Worm (Caenorhabditis elegans): ENCODE data around the gene Y49F6B.6.

Gene Y49F6B.6

DNA sequence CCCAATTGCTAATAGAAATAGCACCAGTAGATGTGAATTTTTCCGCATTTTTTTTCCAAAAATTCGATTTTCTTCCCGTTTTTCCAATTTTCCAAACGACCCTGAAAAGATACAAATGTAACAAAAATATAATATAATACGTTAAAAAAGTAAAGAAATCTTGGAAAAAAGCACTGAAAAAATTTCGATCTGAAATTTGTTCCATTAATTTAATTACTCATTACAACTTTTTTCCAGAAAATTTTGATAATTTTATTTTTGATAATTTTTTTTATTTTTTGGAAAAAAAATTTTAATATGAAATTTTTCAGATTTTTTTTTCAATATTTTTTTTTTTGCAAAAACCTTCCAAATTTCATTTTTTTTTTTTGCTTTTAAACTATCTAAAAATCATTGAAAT lies 36.5 kb upstream of the Y49F6B.6 start, which contains the start of gene skpo-2:
TSS of gene skpo-2 (minus strand) at position 101 of the 400 bp plus-strand sequence.
- no peak for TF ChIP-seq cnd-1 (tag; optimal IDR thresholded peaks at IDR 0.05)
- no peak for TF ChIP-seq zip-8 (tag; optimal IDR thresholded peaks at IDR 0.05)
- no peak for TF ChIP-seq bed-3 (GFP tag; optimal IDR thresholded peaks at IDR 0.05)
- TF ChIP-seq ceh-83 (GFP tag; optimal IDR thresholded peaks at IDR 0.05), result no peak
- TF ChIP-seq pha-4 (tag; optimal IDR thresholded peaks at IDR 0.05), result no peak
- TF ChIP-seq mep-1 (tag; optimal IDR thresholded peaks at IDR 0.05), result no peak
- TF ChIP-seq nhr-237 (tag; optimal IDR thresholded peaks at IDR 0.05), result no peak
- no peak for TF ChIP-seq tbx-8 (GFP tag; optimal IDR thresholded peaks at IDR 0.05)
- no peak for TF ChIP-seq lin-32 (GFP tag; optimal IDR thresholded peaks at IDR 0.05)
- no peak for TF ChIP-seq ham-2 (GFP tag; optimal IDR thresholded peaks at IDR 0.05)
- TF ChIP-seq lin-13 (tag; optimal IDR thresholded peaks at IDR 0.05), result no peak
- no peak for TF ChIP-seq lsy-2 (tag; optimal IDR thresholded peaks at IDR 0.05)
- TF ChIP-seq drap-1 (GFP tag; optimal IDR thresholded peaks at IDR 0.05), result no peak
- no peak for TF ChIP-seq snpc-4 (tag; optimal IDR thresholded peaks at IDR 0.05)
- no peak for TF ChIP-seq unc-39 (tag; optimal IDR thresholded peaks at IDR 0.05)
- TF ChIP-seq elt-1 (tag; optimal IDR thresholded peaks at IDR 0.05; ENCODE audit: borderline replicate concordance, insufficient read depth), result no peak

DNA sequence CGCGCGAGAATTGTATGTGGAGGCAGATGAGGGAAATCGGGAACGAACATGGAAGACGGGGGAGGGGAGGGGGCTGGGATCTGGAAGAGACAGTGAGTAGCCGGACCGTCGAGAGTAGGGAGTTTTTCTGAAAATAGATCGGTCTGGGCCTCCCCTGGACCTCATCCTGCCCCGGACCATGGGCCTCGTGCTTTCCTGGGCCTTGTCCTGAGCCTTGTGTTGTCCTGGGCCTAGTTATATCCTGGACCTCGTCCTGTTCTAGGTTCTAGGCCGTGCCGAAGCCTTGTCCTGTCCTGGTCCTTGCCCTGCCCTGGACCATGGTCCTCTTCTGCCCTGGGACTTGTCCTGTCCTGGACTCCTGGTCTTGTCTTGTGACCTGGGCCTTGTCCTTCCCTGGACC lies 35.5 kb upstream of the Y49F6B.6 start:
- TF ChIP-seq mep-1 (tag; optimal IDR thresholded peaks at IDR 0.05), result no peak
- peak; percentile 33 for TF ChIP-seq ceh-83 (GFP tag; optimal IDR thresholded peaks at IDR 0.05)
- TF ChIP-seq zip-8 (tag; optimal IDR thresholded peaks at IDR 0.05), result no peak
- no peak for TF ChIP-seq drap-1 (GFP tag; optimal IDR thresholded peaks at IDR 0.05)
- TF ChIP-seq lin-32 (GFP tag; optimal IDR thresholded peaks at IDR 0.05), result no peak
- TF ChIP-seq ces-1 (GFP tag; optimal IDR thresholded peaks at IDR 0.05), result no peak

ce11 chrII:3438280-3438679 lies 34.6 kb upstream of the Y49F6B.6 start:
- TF ChIP-seq nhr-76 (tag; optimal IDR thresholded peaks at IDR 0.05), result no peak
- peak; percentile 90 for TF ChIP-seq blmp-1 (tag; optimal IDR thresholded peaks at IDR 0.05)

DNA sequence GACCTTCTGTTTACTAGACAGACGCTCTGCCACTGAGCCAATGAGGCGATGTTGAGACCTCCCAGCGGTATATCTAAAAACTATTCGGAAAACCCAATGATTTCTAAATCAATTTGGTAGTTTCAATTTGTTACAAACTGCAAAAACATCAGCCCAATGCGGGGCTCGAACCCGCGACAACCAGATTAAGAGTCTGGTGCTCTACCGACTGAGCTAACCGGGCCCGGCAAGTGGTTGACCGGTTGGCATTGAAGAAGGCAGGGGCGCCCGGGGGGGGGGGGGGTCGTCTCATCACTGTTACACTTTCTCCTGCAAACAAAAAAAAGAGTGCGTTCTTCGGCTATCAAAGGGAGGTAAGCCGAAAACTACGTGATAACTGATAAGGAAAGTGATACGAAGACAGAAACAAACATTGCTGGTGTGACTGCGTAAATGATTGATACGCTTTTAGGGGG lies 33.6 kb upstream of the Y49F6B.6 start:
- TF ChIP-seq ham-2 (GFP tag; optimal IDR thresholded peaks at IDR 0.05), result peak; percentile 68
- peak; percentile 65 for TF ChIP-seq lin-32 (GFP tag; optimal IDR thresholded peaks at IDR 0.05)
- peak; percentile 55 for TF ChIP-seq sem-2 (GFP tag; optimal IDR thresholded peaks at IDR 0.05)
- no peak for TF ChIP-seq nhr-76 (tag; optimal IDR thresholded peaks at IDR 0.05)
- TF ChIP-seq cnd-1 (tag; optimal IDR thresholded peaks at IDR 0.05), result peak; percentile 66
- peak; percentile 33 for TF ChIP-seq bed-3 (GFP tag; optimal IDR thresholded peaks at IDR 0.05)
- TF ChIP-seq sptf-1 (tag; optimal IDR thresholded peaks at IDR 0.05), result peak; percentile 71
- no peak for TF ChIP-seq lin-13 (tag; optimal IDR thresholded peaks at IDR 0.05)
- TF ChIP-seq flh-1 (GFP tag; optimal IDR thresholded peaks at IDR 0.05), result peak; percentile 24
- TF ChIP-seq hlh-1 (tag; optimal IDR thresholded peaks at IDR 0.05), result no peak
- TF ChIP-seq lsy-2 (tag; optimal IDR thresholded peaks at IDR 0.05), result no peak
- peak; percentile 68 for TF ChIP-seq drap-1 (GFP tag; optimal IDR thresholded peaks at IDR 0.05)
- no peak for TF ChIP-seq mep-1 (tag; optimal IDR thresholded peaks at IDR 0.05)
- no peak for TF ChIP-seq unc-39 (tag; optimal IDR thresholded peaks at IDR 0.05)
- TF ChIP-seq M03D4.4 (tag; optimal IDR thresholded peaks at IDR 0.05), result peak; percentile 76
- peak; percentile 37 for TF ChIP-seq unc-120 (tag; optimal IDR thresholded peaks at IDR 0.05; ENCODE audit: poor library complexity, severe bottlenecking)
- peak; percentile 88 for TF ChIP-seq ceh-83 (GFP tag; optimal IDR thresholded peaks at IDR 0.05)
- TF ChIP-seq mls-2 (tag; optimal IDR thresholded peaks at IDR 0.05), result peak; percentile 64
- TF ChIP-seq nhr-28 (tag; optimal IDR thresholded peaks at IDR 0.05), result no peak

ce11 chrII:3439842-3440640 lies 32.9 kb upstream of the Y49F6B.6 start:
- peak; percentile 64 for TF ChIP-seq zip-8 (tag; optimal IDR thresholded peaks at IDR 0.05)
- TF ChIP-seq snpc-4 (tag; optimal IDR thresholded peaks at IDR 0.05), result no peak

DNA sequence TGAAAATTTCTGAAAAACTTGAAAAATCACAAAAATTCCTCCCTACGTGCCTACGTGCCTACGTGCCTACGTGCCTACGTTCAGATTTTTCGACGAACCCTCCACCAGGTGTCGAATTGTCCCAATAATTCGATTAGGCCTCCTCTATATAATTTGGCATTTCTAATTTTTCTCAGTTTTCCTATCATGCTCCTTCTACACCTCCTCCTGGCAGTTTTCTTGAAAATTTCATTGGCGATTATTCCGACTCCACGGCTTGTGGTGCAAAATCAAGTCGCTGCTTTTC lies 32.3 kb upstream of the Y49F6B.6 start, which contains the start of gene C16C8.17:
TSS of gene C16C8.17 (plus strand) at position 187 of the 286 bp plus-strand sequence.
- no peak for TF ChIP-seq nhr-28 (tag; optimal IDR thresholded peaks at IDR 0.05)
- no peak for TF ChIP-seq unc-120 (tag; optimal IDR thresholded peaks at IDR 0.05; ENCODE audit: poor library complexity, severe bottlenecking)
- no peak for TF ChIP-seq nhr-12 (tag; optimal IDR thresholded peaks at IDR 0.05)
- TF ChIP-seq snpc-4 (tag; optimal IDR thresholded peaks at IDR 0.05), result no peak
- TF ChIP-seq ztf-11 (tag; optimal IDR thresholded peaks at IDR 0.05), result no peak
- TF ChIP-seq unc-62 (GFP tag; optimal IDR thresholded peaks at IDR 0.05), result no peak
- no peak for TF ChIP-seq elt-3 (tag; optimal IDR thresholded peaks at IDR 0.05)
- TF ChIP-seq lsy-2 (tag; optimal IDR thresholded peaks at IDR 0.05), result no peak
- TF ChIP-seq hlh-1 (tag; optimal IDR thresholded peaks at IDR 0.05), result no peak
- TF ChIP-seq lin-13 (tag; optimal IDR thresholded peaks at IDR 0.05), result no peak
- TF ChIP-seq tbx-8 (GFP tag; optimal IDR thresholded peaks at IDR 0.05), result no peak
